Worm (Caenorhabditis elegans): ENCODE measurements around the gene F36G3.2.
A peak's percentile ranks its signal among the peaks of the same experiment; 100 is the strongest.

The F36G3.2 gene

DNA sequence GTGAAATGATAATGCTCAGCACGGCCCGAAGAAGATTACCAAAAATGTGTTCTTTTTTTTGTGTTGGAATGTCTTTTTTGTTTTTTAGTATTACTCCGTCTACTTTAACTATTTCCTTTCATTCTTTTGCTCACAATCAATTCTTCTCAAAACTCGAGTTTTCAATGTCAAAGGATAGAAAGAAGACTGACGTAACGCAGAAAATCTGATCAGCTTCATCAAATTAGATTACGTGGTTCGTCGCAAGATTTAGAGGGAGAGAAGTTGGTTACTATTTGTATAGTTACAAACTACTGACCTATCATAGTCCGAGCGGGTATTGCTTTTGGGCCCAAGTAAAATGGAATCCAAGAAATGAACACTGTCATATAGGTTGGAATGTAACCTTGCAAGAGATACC, 9.5 kb upstream of the F36G3.2 start:
- TF ChIP-seq pha-4 (tag; optimal IDR thresholded peaks at IDR 0.05), result no peak
- no peak for TF ChIP-seq ceh-83 (GFP tag; optimal IDR thresholded peaks at IDR 0.05)
- TF ChIP-seq lsy-2 (tag; optimal IDR thresholded peaks at IDR 0.05), result no peak
- TF ChIP-seq ces-1 (GFP tag; optimal IDR thresholded peaks at IDR 0.05), result peak; percentile 97

DNA sequence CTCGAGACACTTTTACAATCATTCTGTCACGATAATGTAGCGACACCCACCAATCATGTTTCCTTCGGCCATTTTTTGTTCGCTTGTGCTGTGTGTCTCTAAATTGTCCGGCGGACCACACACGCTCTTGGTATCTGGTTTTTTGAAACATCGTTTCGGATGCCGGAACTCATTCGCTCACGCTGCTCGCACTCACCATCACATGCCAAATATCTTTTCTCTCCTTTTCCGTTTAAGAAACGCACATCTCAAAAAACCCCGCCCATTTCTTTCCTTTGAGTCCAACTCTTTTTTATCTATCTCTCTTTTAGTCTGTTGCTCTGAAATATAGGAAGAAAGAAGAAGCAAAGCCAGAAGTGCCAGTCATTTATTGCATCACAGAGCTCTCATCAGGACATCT, 4.5 kb upstream of the F36G3.2 start, which contains the start of gene F36G3.3:
Gene F36G3.3, plus strand, starts transcription at position 306 of the 400 bp plus-strand sequence.
- no peak for TF ChIP-seq snpc-4 (tag; optimal IDR thresholded peaks at IDR 0.05)
- TF ChIP-seq unc-39 (tag; optimal IDR thresholded peaks at IDR 0.05), result no peak
- TF ChIP-seq ceh-83 (GFP tag; optimal IDR thresholded peaks at IDR 0.05), result no peak
- peak; percentile 1 for TF ChIP-seq ces-1 (GFP tag; optimal IDR thresholded peaks at IDR 0.05)
- TF ChIP-seq nhr-2 (tag; optimal IDR thresholded peaks at IDR 0.05), result no peak

DNA sequence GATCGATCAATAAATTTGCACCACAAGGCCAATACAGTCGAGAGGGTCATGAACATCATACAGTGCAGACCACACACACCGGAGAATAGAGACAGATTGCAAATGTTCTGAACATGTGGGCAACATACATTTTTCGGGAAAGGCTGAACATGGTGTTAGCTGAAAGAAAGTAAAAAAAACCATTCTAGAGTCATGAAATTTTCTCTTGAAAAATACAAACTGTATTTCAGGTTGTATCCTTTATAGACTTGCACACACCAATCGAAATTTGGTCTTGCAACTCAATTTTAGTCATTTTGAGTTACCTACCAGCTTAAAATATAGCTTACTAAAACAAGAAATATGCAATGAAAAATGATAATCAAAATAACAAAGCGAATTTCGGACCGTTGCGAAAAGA, 2.0 kb upstream of the F36G3.2 start:
- TF ChIP-seq ham-2 (GFP tag; optimal IDR thresholded peaks at IDR 0.05), result no peak
- TF ChIP-seq sptf-1 (tag; optimal IDR thresholded peaks at IDR 0.05), result no peak
- TF ChIP-seq unc-39 (tag; optimal IDR thresholded peaks at IDR 0.05), result no peak
- no peak for TF ChIP-seq bed-3 (GFP tag; optimal IDR thresholded peaks at IDR 0.05)
- no peak for TF ChIP-seq cnd-1 (tag; optimal IDR thresholded peaks at IDR 0.05)
- TF ChIP-seq nhr-76 (tag; optimal IDR thresholded peaks at IDR 0.05), result no peak
- TF ChIP-seq ces-1 (GFP tag; optimal IDR thresholded peaks at IDR 0.05), result no peak
- no peak for TF ChIP-seq pha-4 (tag; optimal IDR thresholded peaks at IDR 0.05)
- no peak for TF ChIP-seq nhr-237 (tag; optimal IDR thresholded peaks at IDR 0.05)
- TF ChIP-seq ztf-11 (tag; optimal IDR thresholded peaks at IDR 0.05), result no peak
- no peak for TF ChIP-seq lin-13 (tag; optimal IDR thresholded peaks at IDR 0.05)
- no peak for TF ChIP-seq tbx-8 (GFP tag; optimal IDR thresholded peaks at IDR 0.05)
- no peak for TF ChIP-seq hlh-1 (tag; optimal IDR thresholded peaks at IDR 0.05)

DNA sequence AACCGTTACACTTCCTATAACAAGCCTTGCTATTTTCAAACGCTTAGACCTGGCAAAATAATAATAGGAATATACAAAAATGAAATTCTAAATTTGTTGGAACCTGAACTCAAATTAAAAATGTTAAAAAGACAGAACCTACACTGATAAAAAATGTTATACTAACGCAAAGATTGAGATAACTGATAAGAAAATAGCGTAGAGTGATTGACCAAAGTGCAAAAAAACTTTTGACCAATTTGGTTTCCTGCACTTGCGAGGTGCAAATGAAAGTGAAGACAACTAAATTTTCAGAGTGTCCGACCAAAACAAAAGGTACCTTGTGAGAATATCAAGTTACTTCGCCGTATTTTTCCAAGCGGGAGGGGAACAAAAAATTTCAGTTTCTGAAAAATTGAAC, 1.5 kb upstream of the F36G3.2 start:
- TF ChIP-seq ham-2 (GFP tag; optimal IDR thresholded peaks at IDR 0.05) (no peak), snpc-4 (tag; optimal IDR thresholded peaks at IDR 0.05) (no peak), ceh-43 (GFP tag; optimal IDR thresholded peaks at IDR 0.05) (no peak), nhr-76 (tag; optimal IDR thresholded peaks at IDR 0.05) (no peak), sptf-1 (tag; optimal IDR thresholded peaks at IDR 0.05) (no peak), cnd-1 (tag; optimal IDR thresholded peaks at IDR 0.05) (no peak)

DNA sequence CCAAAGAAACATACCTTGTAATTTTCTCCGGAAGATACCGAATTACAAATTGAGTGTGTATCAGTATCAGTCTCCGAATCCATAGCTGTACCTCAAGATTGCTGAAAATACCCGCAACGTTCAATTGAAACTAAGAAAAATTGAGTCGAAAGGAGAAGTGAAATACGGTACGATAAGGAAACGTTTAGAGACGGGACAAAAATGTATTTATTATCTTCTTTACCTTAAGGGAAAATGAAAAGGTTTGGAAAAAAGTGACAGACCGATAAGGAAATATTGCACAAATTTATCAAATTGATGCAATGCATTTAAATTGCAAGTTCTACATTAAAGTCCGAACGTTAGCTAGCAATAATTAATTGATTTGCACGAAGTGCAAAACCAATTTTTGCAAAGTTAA, 5.0 kb downstream of the F36G3.2 start, which contains the start of gene F36G3.1:
Gene F36G3.1, minus strand, starts transcription at position 101 of the 400 bp plus-strand sequence.
- TF ChIP-seq unc-120 (tag; optimal IDR thresholded peaks at IDR 0.05; ENCODE audit: poor library complexity, severe bottlenecking), result no peak
- TF ChIP-seq lin-32 (GFP tag; optimal IDR thresholded peaks at IDR 0.05), result no peak
- no peak for TF ChIP-seq hlh-1 (tag; optimal IDR thresholded peaks at IDR 0.05)
- TF ChIP-seq tbx-8 (GFP tag; optimal IDR thresholded peaks at IDR 0.05), result no peak

DNA sequence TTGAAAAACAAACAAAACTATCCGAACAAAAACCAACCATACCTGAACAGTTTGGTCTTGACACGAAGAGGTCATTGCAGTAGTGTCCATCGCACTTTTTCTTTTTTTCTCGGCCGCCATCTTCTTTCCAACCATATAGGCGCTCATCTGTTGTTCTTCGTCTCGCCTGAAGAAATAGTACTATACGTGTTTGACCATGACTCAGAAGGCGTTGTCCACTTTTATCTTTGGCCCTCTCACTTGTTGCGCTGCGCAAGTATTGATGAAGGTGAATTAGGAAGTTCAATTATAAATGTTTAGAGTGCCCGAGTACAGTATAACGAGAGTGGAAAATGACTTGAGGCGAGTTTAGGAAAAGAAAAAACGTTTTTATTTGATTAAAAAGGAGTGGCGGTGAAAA, 8.2 kb downstream of the F36G3.2 start:
- no peak for TF ChIP-seq hlh-1 (tag; optimal IDR thresholded peaks at IDR 0.05)
- TF ChIP-seq sem-2 (GFP tag; optimal IDR thresholded peaks at IDR 0.05), result no peak
- TF ChIP-seq sptf-1 (tag; optimal IDR thresholded peaks at IDR 0.05), result no peak

DNA sequence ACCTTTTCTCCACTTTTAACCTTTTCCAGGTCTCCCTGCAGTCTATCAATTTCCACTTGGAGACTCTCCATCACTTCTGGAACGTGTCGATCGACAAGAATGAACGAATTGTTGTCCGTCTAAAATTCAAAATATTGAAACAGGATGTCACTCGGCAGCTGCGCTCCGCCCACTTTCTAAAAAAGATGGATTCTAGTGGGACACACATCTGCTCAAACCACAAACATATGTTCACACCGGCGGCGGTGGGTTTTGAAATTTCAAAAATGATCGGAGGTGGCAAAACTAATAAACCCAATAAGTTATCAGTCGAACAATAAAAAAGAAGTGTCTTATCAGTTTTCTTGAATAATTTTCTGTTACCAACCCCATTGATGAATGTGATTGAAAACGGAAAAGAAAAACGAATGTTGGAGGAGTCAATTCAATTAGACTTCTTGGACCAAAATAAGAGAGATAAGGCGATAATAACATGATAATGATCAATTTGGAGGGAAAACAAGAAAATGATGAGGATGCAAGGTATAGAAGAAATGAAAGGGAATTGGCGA, 11.6 kb downstream of the F36G3.2 start:
- TF ChIP-seq lin-32 (GFP tag; optimal IDR thresholded peaks at IDR 0.05), result no peak
- no peak for TF ChIP-seq M03D4.4 (tag; optimal IDR thresholded peaks at IDR 0.05)
- no peak for TF ChIP-seq sem-2 (GFP tag; optimal IDR thresholded peaks at IDR 0.05)
- TF ChIP-seq elt-1 (tag; optimal IDR thresholded peaks at IDR 0.05; ENCODE audit: borderline replicate concordance, insufficient read depth), result no peak

DNA sequence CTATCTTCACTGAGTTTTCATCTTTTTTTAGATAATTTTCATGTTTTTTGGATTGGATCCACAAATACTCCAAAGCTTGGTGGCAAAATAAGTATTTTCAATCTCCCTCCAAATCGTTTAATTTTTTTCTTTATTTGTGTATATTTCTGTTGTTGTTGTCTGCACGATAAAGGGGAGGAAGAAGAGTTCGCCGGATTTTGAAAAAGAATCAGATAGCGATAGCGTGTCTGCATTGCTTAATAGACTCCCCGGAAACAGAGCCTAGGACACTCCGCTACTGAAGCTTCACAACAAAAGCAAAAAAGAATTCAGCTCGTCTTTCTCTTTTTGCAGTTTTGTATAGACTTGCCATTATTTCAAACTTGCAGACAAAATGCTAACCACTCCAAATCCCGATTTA, 16.6 kb downstream of the F36G3.2 start, which contains the start of gene T09B9.5:
Gene T09B9.5, plus strand, starts transcription at position 301 of the 400 bp plus-strand sequence.
- TF ChIP-seq sem-2 (GFP tag; optimal IDR thresholded peaks at IDR 0.05), result no peak

Measured in whole organism, mixed stage, embryonic.